Fruit fly (Drosophila melanogaster): ENCODE measurements around the gene Alp12.

DNA sequence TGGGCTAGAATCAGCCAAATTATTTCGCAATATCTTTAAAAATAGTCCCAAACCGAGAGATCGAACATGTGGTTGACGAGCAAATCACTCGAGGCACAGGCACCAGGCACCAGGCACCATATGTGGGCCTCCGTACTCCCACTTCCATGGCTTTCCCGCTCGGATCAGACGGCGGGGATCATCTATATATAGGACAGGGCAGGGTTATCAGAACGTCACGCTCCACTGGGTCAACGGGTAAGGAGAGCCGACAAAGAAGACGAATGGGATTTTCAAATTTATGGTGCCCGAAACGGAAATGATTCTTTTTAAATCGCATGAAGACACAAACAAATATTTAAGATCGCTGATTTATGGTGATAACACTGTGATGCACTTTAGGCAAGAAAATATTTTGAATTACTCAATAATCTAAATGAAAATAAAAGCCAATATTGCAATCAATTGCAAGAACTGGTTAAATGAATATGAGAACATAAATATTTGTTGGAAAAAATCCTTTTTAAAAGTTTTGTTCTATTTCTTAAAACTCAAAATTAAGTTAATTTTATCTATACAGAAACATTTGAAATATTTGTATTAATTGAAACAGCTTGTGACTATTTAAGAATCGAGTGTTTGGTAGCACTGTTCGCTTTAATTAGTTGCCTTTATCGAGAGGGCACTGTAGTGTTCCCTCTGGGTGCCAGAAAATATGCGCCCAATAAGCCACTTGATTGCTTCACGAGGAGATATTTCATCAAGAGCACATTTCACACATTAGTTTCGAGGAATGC is 10.5 kb upstream of the Alp12 start:
- TF ChIP-seq HmgD (GFP tag; optimal IDR thresholded peaks at IDR 0.05) = no peak
- TF ChIP-seq danr (GFP tag; IDR thresholded peaks at IDR 0.05) = no peak
- no peak for TF ChIP-seq prd (optimal IDR thresholded peaks at IDR 0.05)
- no peak for TF ChIP-seq prd (GFP tag; IDR thresholded peaks at IDR 0.05)
- no peak for TF ChIP-seq toy (GFP tag; IDR thresholded peaks at IDR 0.05)
- no peak for TF ChIP-seq trh (GFP tag; optimal IDR thresholded peaks at IDR 0.05)
- TF ChIP-seq CG1233 (GFP tag; optimal IDR thresholded peaks at IDR 0.05) = no peak
- TF ChIP-seq hb (GFP tag; IDR thresholded peaks at IDR 0.05; ENCODE audit: partially characterized antibody) = no peak
- peak in 1 of 2 experiments; percentile 46 for TF ChIP-seq Hr78 (GFP tag; optimal IDR thresholded peaks at IDR 0.05)
- no peak for TF ChIP-seq nerfin-2 (GFP tag; IDR thresholded peaks at IDR 0.05; ENCODE audit: partially characterized antibody)
- TF ChIP-seq CG2678 (tag; optimal IDR thresholded peaks at IDR 0.05) = peak; percentile 9
- TF ChIP-seq PHDP (tag; optimal IDR thresholded peaks at IDR 0.05) = no peak

Data from whole organism, embryonic.